Fruit fly (Drosophila melanogaster) whole organism, wandering third instar larva: ENCODE results near the gene CG13101.
A peak's percentile ranks its signal among the peaks of the same experiment; 100 is the strongest.

Experiments used
- Abd-B ChIP-seq: fragments of >200 bp; optimal IDR thresholded peaks from 2 replicates; lab custom pipeline; 2017; ENCODE audit warnings: missing biosample characterization, missing genetic modification characterization
- CG32264 ChIP-seq: fragments of 200-800 bp; sonication (Bioruptor generic); optimal IDR thresholded peaks from 2 replicates; lab custom pipeline; 2016; ENCODE audit warnings: missing biosample characterization, missing genetic modification characterization
- CG9705 ChIP-seq: fragments of 200-800 bp; sonication (Bioruptor generic); optimal IDR thresholded peaks from 2 replicates; lab custom pipeline; 2018; ENCODE audit warnings: missing biosample characterization, mild to moderate bottlenecking, missing genetic modification characterization
- CrebA ChIP-seq: fragments of 200-800 bp; sonication (Bioruptor generic); optimal IDR thresholded peaks from 2 replicates; lab custom pipeline; 2016; ENCODE audit warnings: missing biosample characterization, mild to moderate bottlenecking, missing genetic modification characterization, borderline replicate concordance
- Dif ChIP-seq: fragments of 200-275, 200-300 bp; sonication (Bioruptor generic); optimal IDR thresholded peaks from 2 replicates; lab custom pipeline; 2018; ENCODE audit warnings: missing biosample characterization, missing genetic modification characterization; ENCODE audit not compliant: partially characterized antibody
- GATAd ChIP-seq: sonication (Bioruptor generic); optimal IDR thresholded peaks from 2 replicates; lab custom pipeline; 2016; ENCODE audit warnings: missing biosample characterization, missing genetic modification characterization
- Hnf4 ChIP-seq: fragments of 200-800 bp; sonication (Bioruptor generic); optimal IDR thresholded peaks from 2 replicates; lab custom pipeline; 2016; ENCODE audit warnings: missing biosample characterization, mild to moderate bottlenecking, missing genetic modification characterization
- Hr78 ChIP-seq: fragments of >200 bp; optimal IDR thresholded peaks from 2 replicates; lab custom pipeline; 2017; ENCODE audit warnings: missing biosample characterization, missing genetic modification characterization
- Hr83 ChIP-seq: fragments of 200-300 bp; sonication (Bioruptor generic); optimal IDR thresholded peaks from 2 replicates; lab custom pipeline; 2016; ENCODE audit warnings: missing biosample characterization, mild to moderate bottlenecking, missing genetic modification characterization, moderate library complexity; ENCODE audit not compliant: poor library complexity, severe bottlenecking
- Mio ChIP-seq: sonication (Bioruptor generic); optimal IDR thresholded peaks from 2 replicates; lab custom pipeline; 2016; ENCODE audit warnings: missing biosample characterization, missing genetic modification characterization
- OdsH ChIP-seq: fragments of 200-800 bp; sonication (Bioruptor generic); optimal IDR thresholded peaks from 2 replicates; lab custom pipeline; 2016; ENCODE audit warnings: missing biosample characterization, mild to moderate bottlenecking, missing genetic modification characterization
- Rel ChIP-seq, 2 experiments: fragments of 200-800 bp; sonication (Bioruptor generic) in 1 of 2; optimal IDR thresholded peaks; 2 replicates in 1 of 2; 3 replicates in 1 of 2; lab custom pipeline; 2016 to 2019; ENCODE audit warnings: mild to moderate bottlenecking in 2 of 2, missing biosample characterization in 2 of 2, missing genetic modification characterization in 2 of 2, moderate library complexity in 1 of 2
- Sp1 ChIP-seq: fragments of 200-800 bp; sonication (Bioruptor generic); optimal IDR thresholded peaks from 3 replicates; lab custom pipeline; 2019; ENCODE audit warnings: missing biosample characterization, mild to moderate bottlenecking, missing genetic modification characterization, moderate library complexity
- Vsx2 ChIP-seq: fragments of 200-300, 225-300 bp; sonication (Bioruptor generic); optimal IDR thresholded peaks from 2 replicates; lab custom pipeline; 2018; ENCODE audit warnings: missing biosample characterization, missing genetic modification characterization; ENCODE audit not compliant: partially characterized antibody
- brk ChIP-seq: fragments of 200-800 bp; sonication (Bioruptor generic); optimal IDR thresholded peaks from 2 replicates; lab custom pipeline; 2016; ENCODE audit warnings: missing biosample characterization, mild to moderate bottlenecking, missing genetic modification characterization
- dl ChIP-seq, 2 experiments: fragments of 175-275, 200-275 bp in 1 of 2; fragments of 200-275 bp in 1 of 2; sonication (Bioruptor generic); optimal IDR thresholded peaks; lab custom pipeline; 2018; ENCODE audit warnings: mild to moderate bottlenecking in 2 of 2, missing biosample characterization in 2 of 2, missing genetic modification characterization in 2 of 2, moderate library complexity in 2 of 2; ENCODE audit not compliant: partially characterized antibody in 2 of 2, insufficient read depth in 1 of 2
- dmrt93B ChIP-seq: fragments of 200-800 bp; sonication (Bioruptor generic); optimal IDR thresholded peaks from 2 replicates; lab custom pipeline; 2018; ENCODE audit warnings: missing biosample characterization, mild to moderate bottlenecking, missing genetic modification characterization
- dsf ChIP-seq: sonication (Bioruptor generic); optimal IDR thresholded peaks from 2 replicates; lab custom pipeline; 2016; ENCODE audit warnings: missing biosample characterization, missing genetic modification characterization, borderline replicate concordance
- ey ChIP-seq: fragments of 200-800 bp; sonication (Bioruptor generic); optimal IDR thresholded peaks from 2 replicates; lab custom pipeline; 2016; ENCODE audit warnings: missing biosample characterization, missing genetic modification characterization
- foxo ChIP-seq, 2 experiments: fragments of 200-800 bp; sonication (Bioruptor generic); optimal IDR thresholded peaks; 2 replicates in 1 of 2; 3 replicates in 1 of 2; lab custom pipeline; 2016 to 2017; ENCODE audit warnings: missing biosample characterization in 2 of 2, missing genetic modification characterization in 2 of 2
- fru ChIP-seq: fragments of 200-800 bp; sonication (Bioruptor generic); optimal IDR thresholded peaks from 3 replicates; lab custom pipeline; 2016; ENCODE audit warnings: missing biosample characterization, mild to moderate bottlenecking, missing genetic modification characterization
- h ChIP-seq: fragments of 200-800 bp; sonication (Bioruptor generic); optimal IDR thresholded peaks from 3 replicates; lab custom pipeline; 2016; ENCODE audit warnings: missing biosample characterization, mild to moderate bottlenecking, missing genetic modification characterization
- jim ChIP-seq: fragments of 175-275, 200-325 bp; sonication (Bioruptor generic); optimal IDR thresholded peaks from 2 replicates; lab custom pipeline; 2016; ENCODE audit warnings: missing biosample characterization, mild to moderate bottlenecking, missing genetic modification characterization
- lola ChIP-seq: fragments of >200 bp; optimal IDR thresholded peaks from 2 replicates; lab custom pipeline; 2017; ENCODE audit warnings: missing biosample characterization, missing genetic modification characterization
- pan ChIP-seq: fragments of >200 bp; optimal IDR thresholded peaks from 2 replicates; lab custom pipeline; 2017
- psq ChIP-seq: fragments of 200-800 bp; sonication (Bioruptor generic); optimal IDR thresholded peaks from 3 replicates; lab custom pipeline; 2017; ENCODE audit warnings: missing biosample characterization, mild to moderate bottlenecking, missing genetic modification characterization, moderate library complexity
- rgr ChIP-seq: fragments of 200-800 bp; sonication (Bioruptor generic); optimal IDR thresholded peaks from 3 replicates; lab custom pipeline; 2016; ENCODE audit warnings: missing biosample characterization, mild to moderate bottlenecking, missing genetic modification characterization
- sage ChIP-seq: fragments of 200-800 bp; sonication (Bioruptor generic); optimal IDR thresholded peaks from 2 replicates; lab custom pipeline; 2016; ENCODE audit warnings: missing biosample characterization, mild to moderate bottlenecking, missing genetic modification characterization
- sv ChIP-seq: fragments of 200-800 bp; sonication (Bioruptor generic); optimal IDR thresholded peaks from 3 replicates; lab custom pipeline; 2016; ENCODE audit warnings: missing biosample characterization, missing genetic modification characterization
- usp ChIP-seq: fragments of >200 bp; optimal IDR thresholded peaks from 2 replicates; lab custom pipeline; 2017; ENCODE audit warnings: missing biosample characterization, missing genetic modification characterization

CG13101 gene

DNA sequence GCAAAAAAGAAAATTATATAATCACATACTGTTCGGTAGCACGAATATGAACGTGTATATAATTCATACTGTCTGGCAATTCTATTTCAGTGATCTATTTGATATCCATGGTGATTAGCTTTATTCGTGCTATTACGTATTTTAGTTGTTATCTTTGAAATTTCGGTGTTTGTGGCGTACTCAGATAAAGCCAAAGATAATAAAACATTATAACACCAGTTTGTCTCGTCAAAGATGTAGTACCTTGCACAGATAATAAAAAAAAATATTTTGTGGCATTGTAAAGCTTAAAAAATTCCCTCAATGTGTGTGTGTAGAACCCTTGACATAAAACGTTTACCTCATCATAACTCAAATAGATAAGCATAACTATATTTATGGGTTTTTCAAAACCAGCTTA, 36.7 kb downstream of the CG13101 start:
- TF ChIP-seq CG32264 (GFP tag; lab: Kevin White, UChicago) (no peak), sv (no peak), Hr83 (no peak), dsf (no peak), Hr78 (GFP tag; lab: Kevin White, UChicago) (no peak), h (GFP tag; lab: Kevin White, UChicago) (no peak), OdsH (GFP tag; lab: Kevin White, UChicago) (no peak), Vsx2 (no peak), CG9705 (GFP tag; lab: Kevin White, UChicago) (no peak), GATAd (GFP tag; lab: Kevin White, UChicago) (no peak), sage (GFP tag; lab: Kevin White, UChicago) (no peak), Mio (no peak), Dif (GFP tag; lab: Kevin White, UChicago) (no peak), lola (GFP tag; lab: Kevin White, UChicago) (no peak), rgr (GFP tag; lab: Kevin White, UChicago) (no peak), pan (lab: Kevin White, UChicago) (no peak), jim (GFP tag; lab: Kevin White, UChicago) (no peak), ey (GFP tag; lab: Kevin White, UChicago) (no peak), dmrt93B (no peak)

DNA sequence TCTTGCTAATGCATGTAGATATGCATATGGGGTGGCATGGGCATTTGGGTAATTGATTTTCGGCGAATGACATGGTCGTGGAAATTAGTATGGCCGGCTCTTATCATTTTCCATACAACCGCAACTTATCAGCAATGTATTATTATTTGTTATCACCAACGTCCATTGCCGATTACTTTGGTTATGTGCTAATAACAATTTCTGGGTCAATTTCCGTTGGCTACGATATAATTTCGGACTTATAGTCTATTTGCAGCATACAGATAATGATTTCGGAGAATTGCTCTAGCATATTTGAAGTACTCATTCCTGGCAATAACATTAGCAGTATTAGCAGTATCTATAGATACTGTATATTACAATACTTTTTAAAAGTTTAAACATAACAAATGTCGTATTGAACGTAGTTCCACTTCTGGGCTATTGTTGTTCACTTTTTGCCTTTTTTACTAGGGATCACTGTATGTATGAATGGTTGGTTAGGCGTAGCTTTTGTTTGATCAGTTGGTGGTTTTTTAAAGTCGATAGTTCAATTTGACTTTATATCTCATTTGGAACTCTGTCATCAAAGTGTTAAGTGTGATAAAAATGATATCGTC, 37.9 kb downstream of the CG13101 start, which contains the start of gene CG46397:
CG46397 (plus strand) TSS at position 549 of the 599 bp plus-strand sequence.
- TF ChIP-seq jim (GFP tag; lab: Kevin White, UChicago) = no peak
- no peak for TF ChIP-seq Abd-B
- TF ChIP-seq lola (GFP tag; lab: Kevin White, UChicago) = no peak
- TF ChIP-seq psq (GFP tag; lab: Kevin White, UChicago) = no peak
- no peak for TF ChIP-seq usp (GFP tag; lab: Kevin White, UChicago)
- TF ChIP-seq CrebA (GFP tag; lab: Kevin White, UChicago) = no peak
- TF ChIP-seq dmrt93B = no peak

DNA sequence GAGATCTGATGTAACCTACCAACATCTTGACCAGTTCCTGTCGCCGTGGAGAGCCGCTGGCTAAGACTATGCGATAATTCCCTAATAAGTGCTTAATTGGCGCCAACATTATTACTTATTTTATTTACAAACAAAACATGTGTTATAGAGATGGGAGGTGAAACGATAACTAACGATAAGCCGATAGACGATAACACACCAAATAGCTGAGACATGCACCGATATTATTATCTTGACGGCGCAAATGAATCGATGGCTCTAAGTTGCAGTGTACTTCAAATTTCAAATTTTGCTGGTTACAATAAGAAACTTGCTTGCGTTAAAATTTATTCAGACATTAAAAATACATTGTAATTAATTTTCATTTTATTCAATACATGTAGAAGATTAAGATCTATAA, 41.6 kb downstream of the CG13101 start, which contains the start of gene CG9515:
CG9515 (minus strand) TSS at position 148 of the 400 bp plus-strand sequence.
- TF ChIP-seq brk (GFP tag; lab: Kevin White, UChicago) = peak; percentile 61
- peak; percentile 15 for TF ChIP-seq sage (GFP tag; lab: Kevin White, UChicago)
- no peak for TF ChIP-seq Rel (GFP tag; optimal IDR thresholded peaks at IDR 0.05; lab: Kevin White, UChicago)
- TF ChIP-seq Rel (tag; optimal IDR thresholded peaks at IDR 0.05; lab: Kevin White, UChicago) = peak; percentile 7
- no peak for TF ChIP-seq dmrt93B
- TF ChIP-seq Hnf4 (GFP tag; lab: Kevin White, UChicago) = peak; percentile 1

DNA sequence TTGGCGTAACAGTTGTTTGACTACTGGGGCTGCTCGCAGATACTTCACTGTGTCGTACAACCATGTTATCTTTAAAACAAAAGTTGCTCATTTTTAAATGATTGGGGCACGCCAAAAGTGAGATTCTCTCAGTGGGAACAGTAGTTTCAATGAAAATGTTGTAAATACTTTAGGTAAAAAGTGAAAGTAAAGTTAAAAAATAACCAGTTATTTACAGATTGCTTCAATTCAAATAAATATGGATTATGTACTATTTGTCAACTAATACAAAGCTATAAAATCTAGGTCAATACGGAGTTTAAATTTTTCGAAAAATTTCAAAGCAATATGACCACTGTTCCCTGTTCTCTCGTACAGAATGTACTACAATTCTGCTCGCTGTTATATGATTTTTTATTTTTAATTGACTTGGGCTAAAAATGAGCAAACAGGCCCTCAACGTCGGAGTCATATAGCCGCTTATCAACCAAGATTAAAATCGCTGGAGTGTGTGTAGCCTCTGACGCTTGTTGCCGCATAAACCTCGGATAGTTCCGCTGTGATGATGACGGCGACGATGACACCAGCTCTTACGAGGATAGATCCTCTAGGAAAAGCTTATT, 42.8 kb downstream of the CG13101 start, which contains the start of gene Argl:
Argl (minus strand) TSS at position 370 of the 602 bp plus-strand sequence.
- TF ChIP-seq Sp1 (GFP tag; lab: Kevin White, UChicago) = peak; percentile 6
- TF ChIP-seq CrebA (GFP tag; lab: Kevin White, UChicago) = no peak
- TF ChIP-seq foxo (GFP tag; optimal IDR thresholded peaks at IDR 0.05; lab: Kevin White, UChicago) = peak in 1 of 2 experiments; percentile 49
- no peak for TF ChIP-seq dmrt93B
- peak; percentile 24 for TF ChIP-seq rgr (GFP tag; lab: Kevin White, UChicago)
- TF ChIP-seq fru = peak; percentile 65
- TF ChIP-seq OdsH (GFP tag; lab: Kevin White, UChicago) = peak; percentile 13
- peak; percentile 3 for TF ChIP-seq brk (GFP tag; lab: Kevin White, UChicago)
- TF ChIP-seq dl (GFP tag; optimal IDR thresholded peaks at IDR 0.05; lab: Kevin White, UChicago; ENCODE audit: insufficient read depth in 1 of 2, partially characterized antibody in 2 of 2) = no peak
- TF ChIP-seq h (GFP tag; lab: Kevin White, UChicago) = peak; percentile 21
- peak; percentile 8 for TF ChIP-seq Hnf4 (GFP tag; lab: Kevin White, UChicago)
- TF ChIP-seq lola (GFP tag; lab: Kevin White, UChicago) = no peak
